Worm (Caenorhabditis elegans) whole organism, early embryonic: ENCODE measurements around the gene M28.4.

Experiments
- F13C5.2 ChIP-seq: sonication (generic microtip); optimal IDR thresholded peaks from 2 replicates; lab custom pipeline; 2017; ENCODE audit warnings: mild to moderate bottlenecking, missing genetic modification characterization, inconsistent platforms, missing compliant biosample characterization
- ama-1 ChIP-seq: fragments of 150-350 bp; optimal IDR thresholded peaks from 2 replicates; lab custom pipeline; 2014
- hmbx-1 ChIP-seq: sonication (generic microtip); optimal IDR thresholded peaks from 2 replicates; lab custom pipeline; 2016; ENCODE audit warnings: mild to moderate bottlenecking, missing genetic modification characterization, missing compliant biosample characterization
- pes-1 ChIP-seq: fragments of 200-800 bp; sonication (Bioruptor generic); IDR thresholded peaks from 2 replicates; pipeline ENCODE4 v1.3.6; 2022; ENCODE audit warnings: missing genetic modification reagents, missing genetic modification characterization, missing compliant biosample characterization
- scrt-1 ChIP-seq: fragments of 200-800 bp; sonication (Bioruptor generic); IDR thresholded peaks from 2 replicates; pipeline ENCODE4 v1.3.6; 2022; ENCODE audit warnings: missing genetic modification characterization, missing compliant biosample characterization
- sea-1 ChIP-seq: fragments of 200-800 bp; sonication (Bioruptor generic); conservative IDR thresholded peaks from 2 replicates; pipeline ENCODE4 v1.3.6; 2022; ENCODE audit warnings: missing genetic modification characterization, missing compliant biosample characterization
- tbx-11 ChIP-seq: fragments of 200-800 bp; sonication (Bioruptor generic); IDR thresholded peaks from 2 replicates; pipeline ENCODE4 v1.3.6; 2022; ENCODE audit warnings: missing genetic modification characterization, missing compliant biosample characterization
- tbx-37 ChIP-seq: fragments of 200-800 bp; sonication (Bioruptor generic); conservative IDR thresholded peaks from 2 replicates; pipeline ENCODE4 v1.3.6; 2022; ENCODE audit warnings: missing genetic modification reagents, missing genetic modification characterization, missing compliant biosample characterization
- tra-4 ChIP-seq: sonication (generic microtip); optimal IDR thresholded peaks from 2 replicates; lab custom pipeline; 2017; ENCODE audit warnings: missing genetic modification characterization, missing compliant biosample characterization

DNA sequence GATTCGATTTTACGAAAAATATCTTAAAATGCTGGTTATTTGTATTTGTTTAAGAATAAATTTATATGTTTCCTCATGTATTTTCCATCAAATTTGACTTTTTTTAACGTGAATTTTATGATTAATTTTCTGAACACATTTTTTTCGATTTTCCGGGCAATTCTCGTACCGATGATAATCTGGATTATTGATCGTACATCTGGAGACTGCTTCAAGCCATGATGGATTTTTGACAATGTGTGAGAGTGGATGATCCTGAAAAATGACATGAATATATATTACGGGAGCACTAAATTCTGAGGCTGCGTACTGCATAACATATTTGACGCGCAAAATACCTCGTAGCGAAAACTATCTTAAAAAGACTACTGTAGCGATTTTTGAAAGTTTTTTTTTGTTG, 10.9 kb downstream of the M28.4 start:
- TF ChIP-seq tra-4: no peak
- TF ChIP-seq scrt-1 (GFP tag; lab: Robert Waterston, UW): no peak
- no peak for TF ChIP-seq hmbx-1
- no peak for TF ChIP-seq F13C5.2 (tag; lab: Kevin White, UChicago)
- TF ChIP-seq ama-1 (lab: Kevin White, UChicago): no peak
- TF ChIP-seq tbx-37 (GFP tag; lab: Robert Waterston, UW): no peak
- TF ChIP-seq sea-1: no peak
- no peak for TF ChIP-seq pes-1 (GFP tag; lab: Robert Waterston, UW)
- no peak for TF ChIP-seq tbx-11 (GFP tag; lab: Robert Waterston, UW)
